Fruit fly (Drosophila melanogaster): ENCODE results near the gene TotE.
A peak's percentile ranks its signal among the peaks of the same experiment; 100 is the strongest.

Gene TotE

DNA sequence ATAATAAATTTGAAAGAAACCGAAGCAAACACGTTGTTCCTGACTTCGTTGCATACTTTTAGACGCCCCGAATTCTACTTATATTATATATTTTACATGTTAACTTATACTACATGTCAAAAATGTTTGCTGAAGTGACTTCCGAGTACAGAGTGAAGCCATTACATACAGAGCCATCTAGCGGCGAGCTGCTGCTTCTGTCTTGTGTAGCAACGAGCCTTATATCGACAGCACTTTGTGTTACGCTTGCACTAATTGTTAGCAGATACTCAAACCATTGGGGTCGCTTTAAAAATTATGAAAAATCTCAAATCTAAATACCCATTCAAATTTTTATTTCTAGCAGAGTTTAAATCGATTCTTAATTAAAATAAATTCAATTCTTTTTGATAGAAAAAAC, 25.8 kb downstream of the TotE start (continued):
- TF ChIP-seq ss (GFP tag; optimal IDR thresholded peaks at IDR 0.05) (no peak), achi (GFP tag; optimal IDR thresholded peaks at IDR 0.05) (no peak), svp (GFP tag) (peak; percentile 19), Sox14 (GFP tag; optimal IDR thresholded peaks at IDR 0.05) (peak; percentile 51), CG31627 (GFP tag; optimal IDR thresholded peaks at IDR 0.05) (peak; percentile 77), Lpt (GFP tag; optimal IDR thresholded peaks at IDR 0.05) (no peak), CG15336 (GFP tag; IDR thresholded peaks at IDR 0.05) (no peak), acj6 (GFP tag; optimal IDR thresholded peaks at IDR 0.05) (peak; percentile 41), CG6163 (GFP tag; IDR thresholded peaks at IDR 0.05) (no peak), Hr38 (GFP tag; optimal IDR thresholded peaks at IDR 0.05) (no peak), esn (GFP tag; optimal IDR thresholded peaks at IDR 0.05) (peak; percentile 58), CG16779 (tag; optimal IDR thresholded peaks at IDR 0.05) (no peak), dsx (GFP tag; optimal IDR thresholded peaks at IDR 0.05; ENCODE audit: poor library complexity, severe bottlenecking) (no peak), Ets21C (GFP tag; optimal IDR thresholded peaks at IDR 0.05) (peak; percentile 29), CG6792 (GFP tag; optimal IDR thresholded peaks at IDR 0.05) (peak; percentile 21), Sox15 (GFP tag; optimal IDR thresholded peaks at IDR 0.05) (peak; percentile 34), CG8319 (GFP tag; optimal IDR thresholded peaks at IDR 0.05) (no peak), cyc (GFP tag; optimal IDR thresholded peaks at IDR 0.05) (peak; percentile 73), vri (GFP tag; optimal IDR thresholded peaks at IDR 0.05) (no peak), CG11902 (GFP tag; optimal IDR thresholded peaks at IDR 0.05) (peak; percentile 52), Sox102F (GFP tag; optimal IDR thresholded peaks at IDR 0.05) (no peak), CG10669 (GFP tag; optimal IDR thresholded peaks at IDR 0.05) (no peak), CG34406 (GFP tag; optimal IDR thresholded peaks at IDR 0.05) (no peak), eg (GFP tag; IDR thresholded peaks at IDR 0.05) (no peak), Hr4 (GFP tag; optimal IDR thresholded peaks at IDR 0.05) (peak; percentile 9), Eip78C (GFP tag) (peak; percentile 48), CG11762 (GFP tag; optimal IDR thresholded peaks at IDR 0.05; ENCODE audit: insufficient read depth) (no peak), Met (GFP tag; optimal IDR thresholded peaks at IDR 0.05) (peak; percentile 59), spab (GFP tag; optimal IDR thresholded peaks at IDR 0.05) (no peak), CG6854 (GFP tag; optimal IDR thresholded peaks at IDR 0.05) (no peak), salr (GFP tag; optimal IDR thresholded peaks at IDR 0.05) (peak in 1 of 2 experiments; percentile 28), CG3032 (tag; optimal IDR thresholded peaks at IDR 0.05) (peak; percentile 25), CG3919 (GFP tag; optimal IDR thresholded peaks at IDR 0.05) (peak; percentile 53)

DNA sequence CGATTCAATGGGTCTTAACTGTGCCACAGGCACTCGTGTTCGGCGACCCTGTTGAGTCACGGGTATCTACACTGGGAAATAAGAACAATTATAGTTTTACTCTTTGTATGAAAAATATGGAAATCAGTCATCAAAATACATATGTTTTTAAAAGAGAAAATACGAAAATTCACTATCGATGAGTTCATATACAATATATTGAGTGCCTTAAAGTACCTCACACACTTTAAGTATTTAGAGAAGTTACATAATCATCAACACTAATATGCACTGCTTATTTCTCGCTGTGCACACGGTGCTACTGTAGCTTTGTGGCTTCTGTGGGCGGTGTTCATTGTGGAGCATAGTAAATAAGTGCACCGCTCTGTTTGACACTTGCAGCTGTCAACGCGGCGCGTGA, 28.9 kb downstream of the TotE start:
- TF ChIP-seq salr (GFP tag; optimal IDR thresholded peaks at IDR 0.05): peak in 1 of 2 experiments; percentile 28
- peak; percentile 19 for TF ChIP-seq spab (GFP tag; optimal IDR thresholded peaks at IDR 0.05)
- TF ChIP-seq topi (GFP tag; optimal IDR thresholded peaks at IDR 0.05): no peak
- TF ChIP-seq CG10631 (GFP tag; optimal IDR thresholded peaks at IDR 0.05): peak; percentile 31
- no peak for TF ChIP-seq CG16779 (tag; optimal IDR thresholded peaks at IDR 0.05)
- TF ChIP-seq CG31627 (GFP tag; optimal IDR thresholded peaks at IDR 0.05): no peak
- peak; percentile 70 for TF ChIP-seq eg (GFP tag; IDR thresholded peaks at IDR 0.05)
- TF ChIP-seq fd59A (GFP tag; optimal IDR thresholded peaks at IDR 0.05): no peak
- peak; percentile 17 for TF ChIP-seq dac (GFP tag; optimal IDR thresholded peaks at IDR 0.05)
- no peak for TF ChIP-seq Sox15 (GFP tag; optimal IDR thresholded peaks at IDR 0.05)
- TF ChIP-seq Ets21C (GFP tag; optimal IDR thresholded peaks at IDR 0.05): no peak
- TF ChIP-seq CG6808 (GFP tag; optimal IDR thresholded peaks at IDR 0.05): peak; percentile 37
- TF ChIP-seq acj6 (GFP tag; optimal IDR thresholded peaks at IDR 0.05): no peak
- no peak for TF ChIP-seq CG1621 (tag; optimal IDR thresholded peaks at IDR 0.05)
- no peak for TF ChIP-seq dsx (GFP tag; optimal IDR thresholded peaks at IDR 0.05; ENCODE audit: poor library complexity, severe bottlenecking)
- TF ChIP-seq CG4318 (GFP tag; optimal IDR thresholded peaks at IDR 0.05): peak; percentile 49
- no peak for TF ChIP-seq CG6792 (GFP tag; optimal IDR thresholded peaks at IDR 0.05)
- no peak for TF ChIP-seq CG8319 (GFP tag; optimal IDR thresholded peaks at IDR 0.05)
- TF ChIP-seq Eip78C (GFP tag): peak; percentile 60
- TF ChIP-seq Smox (GFP tag; optimal IDR thresholded peaks at IDR 0.05): no peak
- no peak for TF ChIP-seq cyc (GFP tag; optimal IDR thresholded peaks at IDR 0.05)
- no peak for TF ChIP-seq esn (GFP tag; optimal IDR thresholded peaks at IDR 0.05)
- peak; percentile 36 for TF ChIP-seq Lpt (GFP tag; optimal IDR thresholded peaks at IDR 0.05)
- TF ChIP-seq svp (GFP tag): no peak
- no peak for TF ChIP-seq Sox14 (GFP tag; optimal IDR thresholded peaks at IDR 0.05)
- peak; percentile 75 for TF ChIP-seq CG6276 (GFP tag; optimal IDR thresholded peaks at IDR 0.05)
- peak; percentile 78 for TF ChIP-seq CG8119 (GFP tag; IDR thresholded peaks at IDR 0.05)
- no peak for TF ChIP-seq Eip93F (GFP tag; optimal IDR thresholded peaks at IDR 0.05)
- no peak for TF ChIP-seq Sox102F (GFP tag; optimal IDR thresholded peaks at IDR 0.05)
- TF ChIP-seq Hr38 (GFP tag; optimal IDR thresholded peaks at IDR 0.05): no peak
- peak; percentile 55 for TF ChIP-seq Hr4 (GFP tag; optimal IDR thresholded peaks at IDR 0.05)
- TF ChIP-seq vri (GFP tag; optimal IDR thresholded peaks at IDR 0.05): no peak
- TF ChIP-seq fkh (GFP tag; optimal IDR thresholded peaks at IDR 0.05): no peak
- TF ChIP-seq ss (GFP tag; optimal IDR thresholded peaks at IDR 0.05): no peak
- peak; percentile 41 for TF ChIP-seq CG3032 (tag; optimal IDR thresholded peaks at IDR 0.05)
- peak; percentile 53; the same call in 2 of the 3 replicates for TF ChIP-seq CG6163 (GFP tag; IDR thresholded peaks at IDR 0.05)
- no peak for TF ChIP-seq Hr39 (GFP tag; optimal IDR thresholded peaks at IDR 0.05)
- peak; percentile 47 for TF ChIP-seq OdsH (GFP tag; optimal IDR thresholded peaks at IDR 0.05)
